Worm (Caenorhabditis elegans): ENCODE results near the gene Y62H9A.10.

Y62H9A.10 gene

DNA sequence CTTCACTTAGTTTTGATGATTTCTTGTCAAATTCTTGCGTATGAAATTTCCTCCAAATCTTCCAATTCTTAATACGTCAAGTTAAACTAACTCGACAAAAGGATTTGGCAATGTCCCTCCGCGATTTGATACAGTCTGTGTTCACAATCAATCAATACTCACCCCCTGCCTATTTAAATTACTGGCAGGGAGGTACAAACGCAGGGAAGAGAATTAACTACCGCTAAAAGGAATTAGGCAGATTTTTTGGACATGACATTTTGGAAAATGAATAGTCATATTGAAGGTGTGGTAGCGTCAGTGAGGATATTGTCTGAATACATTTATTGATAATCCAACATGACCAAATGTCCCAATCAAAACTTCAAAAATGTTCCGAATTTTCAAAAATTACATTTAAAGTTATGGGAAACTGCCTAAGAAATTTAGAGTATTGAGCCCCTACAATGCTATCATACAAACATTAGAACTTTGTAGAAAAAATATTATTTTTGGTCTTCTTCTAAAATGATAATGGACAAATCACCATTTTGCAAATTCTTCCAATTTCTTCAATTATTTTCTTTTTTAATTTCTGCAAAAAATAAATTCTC is 34.9 kb upstream of the Y62H9A.10 start (continued):
- TF ChIP-seq unc-39 (tag; optimal IDR thresholded peaks at IDR 0.05): peak; percentile 89
- peak; percentile 51 for TF ChIP-seq ama-1 (optimal IDR thresholded peaks at IDR 0.05)
- TF ChIP-seq ztf-4 (tag; optimal IDR thresholded peaks at IDR 0.05): peak; percentile 91
- peak; percentile 99 for TF ChIP-seq egl-27 (tag; optimal IDR thresholded peaks at IDR 0.05)
- peak; percentile 99 for TF ChIP-seq sma-3 (GFP tag; optimal IDR thresholded peaks at IDR 0.05)
- TF ChIP-seq lsy-2 (tag; optimal IDR thresholded peaks at IDR 0.05): peak; percentile 95 to 97

DNA sequence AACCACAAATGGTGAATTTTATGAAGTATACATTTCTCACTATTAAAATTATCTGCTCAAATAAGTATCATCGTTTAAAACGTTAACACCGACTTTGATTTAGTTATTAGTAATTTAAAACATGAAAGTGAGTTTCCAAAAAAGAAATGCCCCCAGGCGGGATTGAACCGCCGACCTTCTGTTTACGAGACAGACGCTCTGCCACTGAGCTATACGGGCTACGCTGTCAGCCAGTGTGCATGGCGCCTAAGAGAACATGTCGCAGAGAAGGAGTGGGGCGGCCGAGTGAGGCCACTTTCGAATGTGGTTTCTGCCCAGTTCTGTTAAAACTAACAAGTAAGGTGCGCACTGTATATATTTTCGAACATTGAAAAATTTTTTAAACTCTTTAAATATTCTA is 32.4 kb upstream of the Y62H9A.10 start:
- no peak for TF ChIP-seq dmd-4 (tag; optimal IDR thresholded peaks at IDR 0.05)
- peak; percentile 7 for TF ChIP-seq C34F6.9 (tag; optimal IDR thresholded peaks at IDR 0.05)
- TF ChIP-seq unc-55 (GFP tag; optimal IDR thresholded peaks at IDR 0.05): peak; percentile 48
- TF ChIP-seq F13H6.1 (tag; optimal IDR thresholded peaks at IDR 0.05): peak; percentile 30
- TF ChIP-seq mdl-1 (tag; optimal IDR thresholded peaks at IDR 0.05): peak in 1 of 2 experiments; percentile 4
- TF ChIP-seq zag-1 (tag; optimal IDR thresholded peaks at IDR 0.05): peak; percentile 27
- TF ChIP-seq mab-5 (tag; optimal IDR thresholded peaks at IDR 0.05): no peak
- TF ChIP-seq alr-1 (tag; optimal IDR thresholded peaks at IDR 0.05): no peak
- peak; percentile 26 for TF ChIP-seq crh-2 (tag; optimal IDR thresholded peaks at IDR 0.05)
- peak; percentile 36 for TF ChIP-seq nhr-21 (tag; optimal IDR thresholded peaks at IDR 0.05)
- TF ChIP-seq sma-9 (GFP tag; optimal IDR thresholded peaks at IDR 0.05): peak; percentile 60
- TF ChIP-seq sma-9 (tag; optimal IDR thresholded peaks at IDR 0.05): no peak
- no peak for TF ChIP-seq ZK546.5 (tag; optimal IDR thresholded peaks at IDR 0.05)
- TF ChIP-seq nhr-10 (tag; optimal IDR thresholded peaks at IDR 0.05): no peak
- no peak for TF ChIP-seq nhr-237 (tag; optimal IDR thresholded peaks at IDR 0.05)
- no peak for TF ChIP-seq nhr-77 (tag; optimal IDR thresholded peaks at IDR 0.05)
- no peak for TF ChIP-seq lin-39 (tag; optimal IDR thresholded peaks at IDR 0.05)
- TF ChIP-seq nhr-129 (tag; optimal IDR thresholded peaks at IDR 0.05): peak; percentile 58
- TF ChIP-seq egl-27 (tag; optimal IDR thresholded peaks at IDR 0.05): peak; percentile 20
- TF ChIP-seq ztf-1 (GFP tag; conservative IDR thresholded peaks at IDR 0.05): no peak
- TF ChIP-seq sma-3 (GFP tag; optimal IDR thresholded peaks at IDR 0.05): peak; percentile 36
- TF ChIP-seq R02D3.7 (tag; optimal IDR thresholded peaks at IDR 0.05): no peak
- peak; percentile 43 for TF ChIP-seq lin-11 (tag; optimal IDR thresholded peaks at IDR 0.05)
- TF ChIP-seq lsy-2 (tag; optimal IDR thresholded peaks at IDR 0.05): peak in 1 of 2 experiments; percentile 24
- no peak for TF ChIP-seq nhr-11 (tag; optimal IDR thresholded peaks at IDR 0.05)
- TF ChIP-seq lin-13 (GFP tag; optimal IDR thresholded peaks at IDR 0.05): peak; percentile 53
- TF ChIP-seq fos-1 (tag; optimal IDR thresholded peaks at IDR 0.05): peak; percentile 21

DNA sequence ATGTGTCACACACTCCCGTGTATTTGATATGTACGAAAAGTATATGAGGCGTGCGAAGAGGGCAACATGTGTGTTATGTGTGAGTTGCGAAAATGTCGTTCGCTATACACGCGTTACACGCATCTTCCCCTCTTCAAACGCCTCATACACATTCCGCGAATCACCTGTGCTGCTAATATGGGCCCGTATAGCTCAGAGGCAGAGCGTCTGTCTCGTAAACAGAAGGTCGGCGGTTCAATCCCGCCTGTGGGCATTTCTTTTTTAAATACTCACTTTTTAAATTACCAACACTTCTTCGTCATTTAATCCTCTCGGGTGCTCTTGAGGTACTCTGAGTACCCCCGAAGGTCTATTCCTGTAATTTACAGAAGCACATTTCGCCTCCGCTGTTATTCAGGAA is 31.0 kb upstream of the Y62H9A.10 start:
- no peak for TF ChIP-seq unc-55 (GFP tag; optimal IDR thresholded peaks at IDR 0.05)
- TF ChIP-seq R02D3.7 (tag; optimal IDR thresholded peaks at IDR 0.05): no peak
- no peak for TF ChIP-seq skn-1 (tag; optimal IDR thresholded peaks at IDR 0.05)
- TF ChIP-seq nhr-23 (tag; optimal IDR thresholded peaks at IDR 0.05): no peak

DNA sequence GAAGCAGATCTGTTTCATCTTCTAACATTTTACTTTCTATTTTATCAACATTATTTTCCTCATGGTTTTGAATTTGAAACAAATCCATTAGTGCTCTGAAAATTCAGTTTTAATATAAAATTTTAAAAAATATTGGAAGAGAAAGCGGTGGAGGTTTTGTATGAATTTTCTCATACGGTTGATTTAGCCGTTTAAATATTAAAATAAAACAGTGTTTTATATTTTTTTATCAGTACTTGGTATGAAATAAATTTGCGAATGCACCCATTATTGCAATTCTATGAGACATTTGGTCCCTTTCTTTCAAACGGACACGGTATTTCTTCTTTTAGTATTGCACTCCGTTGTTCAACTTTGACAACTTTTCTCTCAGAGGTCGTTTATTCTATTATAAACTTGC is 29.0 kb upstream of the Y62H9A.10 start, which contains the start of gene dot-1.4:
Gene dot-1.4 (minus strand): TSS at position 101 of the 400 bp plus-strand sequence.
- TF ChIP-seq ceh-82 (tag; optimal IDR thresholded peaks at IDR 0.05) (no peak), nhr-12 (tag; optimal IDR thresholded peaks at IDR 0.05) (no peak), mbf-1 (tag; optimal IDR thresholded peaks at IDR 0.05) (no peak)

DNA sequence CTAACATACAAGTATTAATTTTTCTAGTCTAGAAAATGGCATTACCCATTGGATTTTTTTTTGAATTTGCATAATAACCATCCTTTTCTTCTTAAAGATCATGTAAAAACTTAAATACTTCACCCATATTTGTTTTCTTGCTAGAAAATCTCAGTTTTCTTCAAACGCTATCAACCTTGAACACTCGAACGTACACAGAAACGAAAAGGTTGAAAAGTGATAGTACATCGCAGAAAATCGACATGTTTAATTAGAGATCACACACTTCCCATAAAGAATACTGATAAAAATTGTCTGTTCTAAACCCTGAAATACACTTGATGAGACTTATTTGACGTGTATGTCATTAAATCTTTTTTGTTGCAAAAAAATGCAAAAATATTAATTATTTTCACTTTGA is 25.0 kb upstream of the Y62H9A.10 start, which contains the start of gene F55G7.4:
Gene F55G7.4 (plus strand): TSS at position 301 of the 400 bp plus-strand sequence.
- no peak for TF ChIP-seq lin-13 (GFP tag; optimal IDR thresholded peaks at IDR 0.05)
- TF ChIP-seq peb-1 (tag; optimal IDR thresholded peaks at IDR 0.05): no peak
- TF ChIP-seq mab-5 (tag; optimal IDR thresholded peaks at IDR 0.05): no peak
- no peak for TF ChIP-seq dmd-4 (tag; optimal IDR thresholded peaks at IDR 0.05)
- no peak for TF ChIP-seq R02D3.7 (tag; optimal IDR thresholded peaks at IDR 0.05)
- TF ChIP-seq nhr-129 (tag; optimal IDR thresholded peaks at IDR 0.05): no peak
- no peak for TF ChIP-seq nhr-237 (tag; optimal IDR thresholded peaks at IDR 0.05)
- TF ChIP-seq ceh-16 (tag; optimal IDR thresholded peaks at IDR 0.05): no peak
- TF ChIP-seq ztf-4 (tag; optimal IDR thresholded peaks at IDR 0.05): no peak
- TF ChIP-seq nhr-11 (tag; optimal IDR thresholded peaks at IDR 0.05): no peak
- no peak for TF ChIP-seq ceh-82 (tag; optimal IDR thresholded peaks at IDR 0.05)
- TF ChIP-seq F13H6.1 (tag; optimal IDR thresholded peaks at IDR 0.05): no peak
- TF ChIP-seq gmeb-1 (tag; optimal IDR thresholded peaks at IDR 0.05): no peak
- no peak for TF ChIP-seq nhr-21 (tag; optimal IDR thresholded peaks at IDR 0.05)
- no peak for TF ChIP-seq skn-1 (tag; optimal IDR thresholded peaks at IDR 0.05)
- no peak for TF ChIP-seq crh-2 (tag; optimal IDR thresholded peaks at IDR 0.05)
- no peak for TF ChIP-seq blmp-1 (tag; optimal IDR thresholded peaks at IDR 0.05; ENCODE audit: insufficient read depth)
- TF ChIP-seq aly-2 (tag; optimal IDR thresholded peaks at IDR 0.05): no peak
- no peak for TF ChIP-seq ztf-11 (tag; optimal IDR thresholded peaks at IDR 0.05)

Measured in whole organism, L2 larva.